Worm (Caenorhabditis elegans) whole organism, mixed stage, embryonic: Measurements from ENCODE around the gene B0334.13.

ENCODE experiments used
- elt-3 ChIP-seq: fragments of 150-350 bp; optimal IDR thresholded peaks from 2 replicates; lab custom pipeline; 2014; ENCODE audit warnings: missing biosample characterization, missing genetic modification characterization
- nhr-12 ChIP-seq: fragments of 150-350 bp; optimal IDR thresholded peaks from 2 replicates; lab custom pipeline; 2014; ENCODE audit warnings: missing biosample characterization, missing genetic modification characterization
- pha-4 ChIP-seq: fragments of 150-350 bp; optimal IDR thresholded peaks from 2 replicates; lab custom pipeline; 2018; ENCODE audit warnings: missing biosample characterization, missing genetic modification reagents, missing genetic modification characterization

ce11 chrII:11448753-11449152 lies 39.3 kb upstream of the B0334.13 start, which contains the start of gene W02B12.1:
- no peak for TF ChIP-seq nhr-12 (tag; lab: Kevin White, UChicago)
- TF ChIP-seq pha-4 = no peak
- no peak for TF ChIP-seq elt-3 (tag; lab: Kevin White, UChicago)
